Fruit fly (Drosophila melanogaster) whole organism, embryonic: Measurements from ENCODE around the gene MBD-like.

ENCODE experiments used
- Asciz ChIP-seq: fragments of 200-800 bp; sonication (Bioruptor generic); optimal IDR thresholded peaks from 2 replicates; lab custom pipeline; 2017; ENCODE audit warnings: missing biosample characterization, mild to moderate bottlenecking, missing genetic modification characterization, missing genetic modification reagents
- CG10462 ChIP-seq: fragments of 200-800 bp; sonication (Bioruptor generic); optimal IDR thresholded peaks from 2 replicates; lab custom pipeline; 2016; ENCODE audit warnings: missing biosample characterization, missing genetic modification characterization
- CG12071 ChIP-seq: fragments of 200-800 bp; sonication (Bioruptor generic); optimal IDR thresholded peaks from 3 replicates; lab custom pipeline; 2018; ENCODE audit warnings: missing biosample characterization, mild to moderate bottlenecking, missing genetic modification characterization
- CG12155 ChIP-seq: fragments of 200-800 bp; sonication (Bioruptor generic); optimal IDR thresholded peaks from 3 replicates; lab custom pipeline; 2016; ENCODE audit warnings: missing biosample characterization, missing genetic modification characterization
- CG12299 ChIP-seq: fragments of 200-800 bp; sonication (Bioruptor generic); optimal IDR thresholded peaks from 2 replicates; lab custom pipeline; 2018; ENCODE audit warnings: missing biosample characterization, mild to moderate bottlenecking, missing genetic modification characterization
- CG14050 ChIP-seq: fragments of 200-800 bp; sonication (Bioruptor generic); IDR thresholded peaks from 3 replicates; pipeline ENCODE4 v1.3.6; 2022; ENCODE audit warnings: missing biosample characterization, missing genetic modification characterization
- CG15269 ChIP-seq: fragments of 200-800 bp; sonication (Bioruptor generic); optimal IDR thresholded peaks from 2 replicates; lab custom pipeline; 2018; ENCODE audit warnings: missing biosample characterization, mild to moderate bottlenecking, missing genetic modification characterization, moderate library complexity
- CG15514 ChIP-seq: fragments of 200-800 bp; sonication (Bioruptor generic); optimal IDR thresholded peaks from 3 replicates; lab custom pipeline; 2017; ENCODE audit warnings: missing biosample characterization, missing genetic modification characterization, mild to moderate bottlenecking, moderate library complexity, missing genetic modification reagents
- CG16813 ChIP-seq: fragments of 200-800 bp; sonication (Bioruptor generic); IDR thresholded peaks from 3 replicates; pipeline ENCODE4 v1.3.6; 2022; ENCODE audit warnings: missing biosample characterization, missing genetic modification characterization; ENCODE audit not compliant: partially characterized antibody
- CG17385 ChIP-seq: fragments of 200-800 bp; sonication (Bioruptor generic); optimal IDR thresholded peaks from 3 replicates; lab custom pipeline; 2018; ENCODE audit warnings: missing biosample characterization, mild to moderate bottlenecking, missing genetic modification characterization
- CG17802 ChIP-seq: fragments of 200-800 bp; sonication (Bioruptor generic); optimal IDR thresholded peaks from 2 replicates; lab custom pipeline; 2018; ENCODE audit warnings: missing biosample characterization, mild to moderate bottlenecking, missing genetic modification characterization, moderate library complexity
- CG2678 ChIP-seq: fragments of 200-800 bp; sonication (Bioruptor generic); optimal IDR thresholded peaks from 3 replicates; lab custom pipeline; 2019; ENCODE audit warnings: missing biosample characterization, mild to moderate bottlenecking, missing genetic modification characterization, moderate library complexity
- CG43689 ChIP-seq: fragments of 200-800 bp; sonication (Bioruptor generic); IDR thresholded peaks from 2 replicates; pipeline ENCODE4 v1.3.6; 2022; ENCODE audit warnings: missing biosample characterization, missing genetic modification characterization
- CG4707 ChIP-seq: fragments of 200-800 bp; sonication (Bioruptor generic); optimal IDR thresholded peaks from 2 replicates; lab custom pipeline; 2018; ENCODE audit warnings: missing biosample characterization, mild to moderate bottlenecking, missing genetic modification characterization, moderate library complexity
- CG6683 ChIP-seq: fragments of 200-800 bp; sonication (Bioruptor generic); optimal IDR thresholded peaks from 2 replicates; lab custom pipeline; 2017; ENCODE audit warnings: missing biosample characterization, mild to moderate bottlenecking, missing genetic modification characterization, missing genetic modification reagents
- CG6689 ChIP-seq: fragments of 200-800 bp; sonication (Bioruptor generic); IDR thresholded peaks from 2 replicates; pipeline ENCODE4 v1.3.6; 2022; ENCODE audit warnings: missing biosample characterization, missing genetic modification characterization
- CG6765 ChIP-seq: fragments of 200-800 bp; sonication (Bioruptor generic); optimal IDR thresholded peaks from 3 replicates; lab custom pipeline; 2017; ENCODE audit warnings: missing biosample characterization, mild to moderate bottlenecking, missing genetic modification characterization
- CG7271 ChIP-seq: fragments of 200-800 bp; sonication (Bioruptor generic); optimal IDR thresholded peaks from 2 replicates; lab custom pipeline; 2018; ENCODE audit warnings: missing biosample characterization, mild to moderate bottlenecking, missing genetic modification characterization, moderate library complexity
- CG7839 ChIP-seq: fragments of 200-800 bp; sonication (Bioruptor generic); optimal IDR thresholded peaks from 3 replicates; lab custom pipeline; 2018; ENCODE audit warnings: missing biosample characterization, mild to moderate bottlenecking, missing genetic modification characterization, moderate library complexity
- D ChIP-seq, 2 experiments: fragments of 200-800 bp in 1 of 2; fragments of >200 bp in 1 of 2; sonication (Bioruptor generic) in 1 of 2; optimal IDR thresholded peaks; 2 replicates in 1 of 2; 3 replicates in 1 of 2; lab custom pipeline; 2017; ENCODE audit warnings: mild to moderate bottlenecking in 1 of 2, missing biosample characterization in 1 of 2, missing genetic modification characterization in 1 of 2, missing genetic modification reagents in 1 of 2
- D19A ChIP-seq: fragments of 200-800 bp; optimal IDR thresholded peaks from 3 replicates; lab custom pipeline; 2019; ENCODE audit warnings: missing biosample characterization, mild to moderate bottlenecking, missing genetic modification characterization, moderate library complexity
- Dek ChIP-seq: fragments of 200-800 bp; sonication (Bioruptor generic); optimal IDR thresholded peaks from 3 replicates; lab custom pipeline; 2019; ENCODE audit warnings: missing biosample characterization, mild to moderate bottlenecking, missing genetic modification characterization, moderate library complexity
- Dfd ChIP-seq, 2 experiments: fragments of >200 bp; optimal IDR thresholded peaks; 2 replicates each; lab custom pipeline; 2017; ENCODE audit warnings: missing biosample characterization in 2 of 2, missing genetic modification characterization in 2 of 2
- E2f2 ChIP-seq: fragments of 200-800 bp; sonication (Bioruptor generic); IDR thresholded peaks from 2 replicates; pipeline ENCODE4 v1.3.6; 2022; ENCODE audit warnings: missing biosample characterization, missing genetic modification characterization
- Hr78 ChIP-seq, 2 experiments: fragments of 200-800 bp in 1 of 2; fragments of >200 bp in 1 of 2; sonication (Bioruptor generic) in 1 of 2; optimal IDR thresholded peaks; 2 replicates each; lab custom pipeline; 2017 to 2019; ENCODE audit warnings: missing biosample characterization in 2 of 2, missing genetic modification characterization in 2 of 2, mild to moderate bottlenecking in 1 of 2, moderate library complexity in 1 of 2
- MTF-1 ChIP-seq: fragments of 200-800 bp; sonication (Bioruptor generic); optimal IDR thresholded peaks from 2 replicates; lab custom pipeline; 2018; ENCODE audit warnings: missing biosample characterization, mild to moderate bottlenecking, missing genetic modification characterization, borderline replicate concordance
- Mad ChIP-seq: fragments of 200-800 bp; sonication (Bioruptor generic); optimal IDR thresholded peaks from 2 replicates; lab custom pipeline; 2016; ENCODE audit warnings: missing biosample characterization, missing genetic modification characterization
- Med ChIP-seq: fragments of 200-800 bp; sonication (Bioruptor generic); peaks from one replicate; lab custom pipeline; 2016; ENCODE audit warnings: missing biosample characterization, missing genetic modification characterization, mild to moderate bottlenecking, inconsistent platforms, moderate library complexity
- Mes4 ChIP-seq: fragments of 200-800 bp; sonication (Bioruptor generic); optimal IDR thresholded peaks from 2 replicates; lab custom pipeline; 2016; ENCODE audit warnings: missing biosample characterization, missing genetic modification characterization
- Nf-YA ChIP-seq: fragments of 200-800 bp; sonication (Bioruptor generic); IDR thresholded peaks from 2 replicates; pipeline ENCODE4 v1.3.6; 2022; ENCODE audit warnings: missing biosample characterization, missing genetic modification characterization
- Nf-YC ChIP-seq: fragments of 200-800 bp; optimal IDR thresholded peaks from 3 replicates; lab custom pipeline; 2019; ENCODE audit warnings: missing biosample characterization, mild to moderate bottlenecking, missing genetic modification characterization, moderate library complexity
- Oaz ChIP-seq: fragments of 200-800 bp; sonication (Bioruptor generic); IDR thresholded peaks from 2 replicates; pipeline ENCODE4 v1.3.6; 2022; ENCODE audit warnings: missing biosample characterization, missing genetic modification characterization
- YL-1 ChIP-seq: fragments of 200-800 bp; sonication (Bioruptor generic); optimal IDR thresholded peaks from 3 replicates; lab custom pipeline; 2017; ENCODE audit warnings: missing biosample characterization, mild to moderate bottlenecking, missing genetic modification characterization
- ase ChIP-seq: fragments of 200-800 bp; sonication (Bioruptor generic); IDR thresholded peaks from 3 replicates; pipeline ENCODE4 v1.3.6; 2022; ENCODE audit warnings: missing biosample characterization, missing genetic modification characterization
- crc ChIP-seq: fragments of 200-800 bp; sonication (Bioruptor generic); optimal IDR thresholded peaks from 2 replicates; lab custom pipeline; 2016; ENCODE audit warnings: missing biosample characterization, missing genetic modification characterization
- crp ChIP-seq, 2 experiments: fragments of 200-800 bp; sonication (Bioruptor generic); optimal IDR thresholded peaks; 2 replicates in 1 of 2; 3 replicates in 1 of 2; lab custom pipeline; 2017; ENCODE audit warnings: missing biosample characterization in 2 of 2, missing genetic modification characterization in 2 of 2, mild to moderate bottlenecking in 1 of 2, moderate library complexity in 1 of 2
- fd102C ChIP-seq: fragments of 200-800 bp; sonication (Bioruptor generic); optimal IDR thresholded peaks from 2 replicates; lab custom pipeline; 2018; ENCODE audit warnings: missing biosample characterization, mild to moderate bottlenecking, missing genetic modification characterization, moderate library complexity
- fd3F ChIP-seq: fragments of 200-800 bp; sonication (Bioruptor generic); optimal IDR thresholded peaks from 2 replicates; lab custom pipeline; 2018; ENCODE audit warnings: missing biosample characterization, mild to moderate bottlenecking, missing genetic modification characterization, moderate library complexity
- gcm ChIP-seq: fragments of 200-800 bp; sonication (Bioruptor generic); optimal IDR thresholded peaks from 2 replicates; lab custom pipeline; 2019; ENCODE audit warnings: missing biosample characterization, mild to moderate bottlenecking, missing genetic modification characterization, moderate library complexity
- gem ChIP-seq: fragments of 200-800 bp; sonication (Bioruptor generic); optimal IDR thresholded peaks from 2 replicates; lab custom pipeline; 2019; ENCODE audit warnings: missing biosample characterization, mild to moderate bottlenecking, missing genetic modification characterization, moderate library complexity
- grn ChIP-seq: fragments of 200-800 bp; sonication (Bioruptor generic); optimal IDR thresholded peaks from 3 replicates; lab custom pipeline; 2017; ENCODE audit warnings: missing biosample characterization, missing genetic modification characterization
- hth ChIP-seq: fragments of >200 bp; optimal IDR thresholded peaks from 2 replicates; lab custom pipeline; 2017; ENCODE audit warnings: inconsistent platforms
- lilli ChIP-seq: fragments of 200-800 bp; sonication (Bioruptor generic); optimal IDR thresholded peaks from 3 replicates; lab custom pipeline; 2016; ENCODE audit warnings: missing biosample characterization, missing genetic modification characterization
- psq ChIP-seq: fragments of 200-800 bp; sonication (Bioruptor generic); optimal IDR thresholded peaks from 2 replicates; lab custom pipeline; 2017; ENCODE audit warnings: missing biosample characterization, missing genetic modification characterization
- salm ChIP-seq: fragments of 200-800 bp; sonication (Bioruptor generic); optimal IDR thresholded peaks from 2 replicates; lab custom pipeline; 2018; ENCODE audit warnings: missing biosample characterization, mild to moderate bottlenecking, missing genetic modification characterization
- tap ChIP-seq: fragments of 200-800 bp; optimal IDR thresholded peaks from 3 replicates; lab custom pipeline; 2019; ENCODE audit warnings: missing biosample characterization, mild to moderate bottlenecking, missing genetic modification characterization, moderate library complexity
- unc-4 ChIP-seq: fragments of 200-800 bp; sonication (Bioruptor generic); IDR thresholded peaks from 2 replicates; pipeline ENCODE4 v1.3.6; 2022; ENCODE audit warnings: missing biosample characterization, missing genetic modification characterization; ENCODE audit not compliant: partially characterized antibody
- vfl ChIP-seq: fragments of 200-800 bp; sonication (Bioruptor generic); optimal IDR thresholded peaks from 2 replicates; lab custom pipeline; 2016; ENCODE audit warnings: missing biosample characterization, missing genetic modification characterization

The MBD-like gene

dm6 chr3R:9559413-9560014 lies at the start of gene MBD-like, which contains the start of gene AP-1mu (continued):
- TF ChIP-seq CG10462 (GFP tag; lab: Kevin White, UChicago) = peak; percentile 41
- peak; percentile 24 for TF ChIP-seq grn (GFP tag; lab: Kevin White, UChicago)
- TF ChIP-seq fd102C (GFP tag; lab: Kevin White, UChicago) = no peak
- peak; percentile 60 for TF ChIP-seq E2f2 (GFP tag; lab: Robert Waterston, UW)
- no peak for TF ChIP-seq gem (tag; lab: Kevin White, UChicago)
- TF ChIP-seq unc-4 (GFP tag; lab: Robert Waterston, UW) = no peak
- TF ChIP-seq lilli (GFP tag; lab: Kevin White, UChicago) = peak; percentile 85
- peak; percentile 39 for TF ChIP-seq fd3F
- TF ChIP-seq vfl (GFP tag; lab: Kevin White, UChicago) = peak; percentile 22
- no peak for TF ChIP-seq Oaz (GFP tag; lab: Robert Waterston, UW)
- no peak for TF ChIP-seq MTF-1 (GFP tag; lab: Kevin White, UChicago)
- no peak for TF ChIP-seq CG15269 (tag; lab: Kevin White, UChicago)
- TF ChIP-seq CG2678 (tag; lab: Kevin White, UChicago) = peak; percentile 64
- peak; percentile 66 for TF ChIP-seq CG15514
- TF ChIP-seq CG16813 (GFP tag; lab: Robert Waterston, UW) = peak; percentile 42; the same call in 1 of the 3 replicates
- TF ChIP-seq crp (GFP tag; optimal IDR thresholded peaks at IDR 0.05; lab: Kevin White, UChicago) = peak in 1 of 2 experiments; percentile 76
- TF ChIP-seq ase (GFP tag; lab: Robert Waterston, UW) = 0 out of 3 replicates have a peak, but pooled peaks have one; percentile 7
- TF ChIP-seq CG12299 (tag; lab: Kevin White, UChicago) = peak; percentile 29
- TF ChIP-seq YL-1 = peak; percentile 83
- peak; percentile 17 for TF ChIP-seq CG17802 (tag; lab: Kevin White, UChicago)
- TF ChIP-seq crc (GFP tag; lab: Kevin White, UChicago) = peak; percentile 30
- TF ChIP-seq Dek (tag; lab: Kevin White, UChicago) = peak; percentile 50
- TF ChIP-seq salm (tag; lab: Kevin White, UChicago) = no peak
- TF ChIP-seq CG17385 (GFP tag; lab: Kevin White, UChicago) = peak; percentile 81
- TF ChIP-seq CG6689 (GFP tag; lab: Robert Waterston, UW) = peak; percentile 68
- no peak for TF ChIP-seq CG7271 (tag; lab: Kevin White, UChicago)
- TF ChIP-seq tap (tag; lab: Kevin White, UChicago) = no peak
- no peak for TF ChIP-seq Hr78 (GFP tag; optimal IDR thresholded peaks at IDR 0.05; lab: Kevin White, UChicago)
- no peak for TF ChIP-seq CG14050 (GFP tag; lab: Robert Waterston, UW)
- TF ChIP-seq psq (GFP tag; lab: Kevin White, UChicago) = no peak
- peak; percentile 31 for TF ChIP-seq Mes4 (GFP tag; lab: Kevin White, UChicago)
- no peak for TF ChIP-seq CG12071 (GFP tag; lab: Kevin White, UChicago)
- no peak for TF ChIP-seq hth
- TF ChIP-seq CG43689 (GFP tag; lab: Robert Waterston, UW) = no peak
- TF ChIP-seq CG7839 = peak; percentile 62
- TF ChIP-seq Mad (GFP tag; lab: Kevin White, UChicago) = peak; percentile 72
- TF ChIP-seq CG6683 (GFP tag; lab: Kevin White, UChicago) = no peak
- TF ChIP-seq gcm (GFP tag; lab: Kevin White, UChicago) = peak; percentile 38
- TF ChIP-seq Med (GFP tag; lab: Kevin White, UChicago) = peak; percentile 94
- TF ChIP-seq CG4707 = no peak
- TF ChIP-seq Dfd (GFP tag; optimal IDR thresholded peaks at IDR 0.05; lab: Kevin White, UChicago) = no peak
- no peak for TF ChIP-seq Asciz (GFP tag; lab: Kevin White, UChicago)
- peak; percentile 33 for TF ChIP-seq CG6765
- no peak for TF ChIP-seq D (optimal IDR thresholded peaks at IDR 0.05; lab: Kevin White, UChicago)
- TF ChIP-seq D (GFP tag; optimal IDR thresholded peaks at IDR 0.05; lab: Kevin White, UChicago) = no peak
- TF ChIP-seq Nf-YA (GFP tag; lab: Robert Waterston, UW) = no peak
- no peak for TF ChIP-seq D19A
- TF ChIP-seq CG12155 (GFP tag; lab: Kevin White, UChicago) = peak; percentile 74
- TF ChIP-seq Nf-YC (tag; lab: Kevin White, UChicago) = peak; percentile 62
